Worm (Caenorhabditis elegans) whole organism, L2 larva: ENCODE data around the gene C16C10.9.
A peak's percentile ranks its signal among the peaks of the same experiment; 100 is the strongest.

Source experiments
- C34F6.9 ChIP-seq: fragments of 150-350 bp; optimal IDR thresholded peaks from 2 replicates; lab custom pipeline; 2014; ENCODE audit warnings: missing biosample characterization, missing genetic modification characterization
- F13H6.1 ChIP-seq: sonication (generic microtip); optimal IDR thresholded peaks from 2 replicates; lab custom pipeline; 2016; ENCODE audit warnings: missing genetic modification characterization, missing compliant biosample characterization
- R02D3.7 ChIP-seq: fragments of 150-350 bp; optimal IDR thresholded peaks from 2 replicates; lab custom pipeline; 2014; ENCODE audit warnings: missing biosample characterization, missing genetic modification characterization
- Y55F3AM.14 ChIP-seq: fragments of 200-800 bp; sonication (Bioruptor generic); optimal IDR thresholded peaks from 2 replicates; lab custom pipeline; 2018; ENCODE audit warnings: mild to moderate bottlenecking, missing genetic modification characterization, missing compliant biosample characterization
- ZK546.5 ChIP-seq: sonication (generic microtip); optimal IDR thresholded peaks from 2 replicates; lab custom pipeline; 2017; ENCODE audit warnings: missing biosample characterization, missing genetic modification characterization
- aly-2 ChIP-seq: fragments of 150-350 bp; optimal IDR thresholded peaks from 2 replicates; lab custom pipeline; 2014; ENCODE audit warnings: missing biosample characterization, missing genetic modification characterization
- ama-1 ChIP-seq: fragments of 150-350 bp; optimal IDR thresholded peaks from 2 replicates; lab custom pipeline; 2018; ENCODE audit warnings: inconsistent platforms
- blmp-1 ChIP-seq: sonication (generic microtip); optimal IDR thresholded peaks from 2 replicates; lab custom pipeline; 2017; ENCODE audit warnings: missing genetic modification characterization, mild to moderate bottlenecking, missing compliant biosample characterization, antibody characterized with exemption, moderate library complexity; ENCODE audit not compliant: insufficient read depth
- ceh-16 ChIP-seq: fragments of 150-350 bp; optimal IDR thresholded peaks from 2 replicates; lab custom pipeline; 2014; ENCODE audit warnings: missing biosample characterization, missing genetic modification characterization
- ceh-82 ChIP-seq: fragments of 150-350 bp; optimal IDR thresholded peaks from 2 replicates; lab custom pipeline; 2014; ENCODE audit warnings: missing biosample characterization, missing genetic modification characterization
- crh-2 ChIP-seq: sonication (generic microtip); optimal IDR thresholded peaks from 2 replicates; lab custom pipeline; 2017; ENCODE audit warnings: missing biosample characterization, missing genetic modification characterization
- dmd-4 ChIP-seq: sonication (generic microtip); optimal IDR thresholded peaks from 2 replicates; lab custom pipeline; 2017; ENCODE audit warnings: missing biosample characterization, missing genetic modification characterization
- elt-1 ChIP-seq: fragments of 150-350 bp; optimal IDR thresholded peaks from 2 replicates; lab custom pipeline; 2014; ENCODE audit warnings: missing biosample characterization, missing genetic modification characterization
- elt-3 ChIP-seq: sonication (generic microtip); optimal IDR thresholded peaks from 2 replicates; lab custom pipeline; 2017; ENCODE audit warnings: missing biosample characterization, missing genetic modification characterization
- fos-1 ChIP-seq: fragments of 150-350 bp; optimal IDR thresholded peaks from 2 replicates; lab custom pipeline; 2014; ENCODE audit warnings: missing biosample characterization, missing genetic modification characterization
- gmeb-1 ChIP-seq: fragments of 150-350 bp; optimal IDR thresholded peaks from 2 replicates; lab custom pipeline; 2014; ENCODE audit warnings: missing biosample characterization, missing genetic modification characterization
- lin-11 ChIP-seq: fragments of 150-350 bp; sonication (generic microtip); optimal IDR thresholded peaks from 2 replicates; lab custom pipeline; 2014; ENCODE audit warnings: missing biosample characterization, missing genetic modification characterization, inconsistent platforms, mixed read lengths
- lin-13 ChIP-seq: fragments of 150-350 bp; optimal IDR thresholded peaks from 2 replicates; lab custom pipeline; 2014; ENCODE audit warnings: missing biosample characterization, missing genetic modification reagents, missing genetic modification characterization
- lsy-2 ChIP-seq, 2 experiments: fragments of 150-350 bp in 1 of 2; sonication (generic microtip) in 1 of 2; optimal IDR thresholded peaks; 2 replicates each; lab custom pipeline; 2014 to 2017; ENCODE audit warnings: missing biosample characterization in 2 of 2, missing genetic modification characterization in 2 of 2
- mab-5 ChIP-seq: fragments of 150-350 bp; optimal IDR thresholded peaks from 2 replicates; lab custom pipeline; 2014; ENCODE audit warnings: missing biosample characterization, missing genetic modification characterization
- mbf-1 ChIP-seq: sonication (generic microtip); optimal IDR thresholded peaks from 2 replicates; lab custom pipeline; 2017; ENCODE audit warnings: missing biosample characterization, missing genetic modification characterization
- mdl-1 ChIP-seq, 2 experiments: fragments of 150-350 bp in 1 of 2; sonication (generic microtip) in 1 of 2; optimal IDR thresholded peaks; 2 replicates each; lab custom pipeline; 2017; ENCODE audit warnings: missing biosample characterization in 2 of 2, missing genetic modification characterization in 2 of 2
- nhr-10 ChIP-seq: sonication (generic microtip); optimal IDR thresholded peaks from 2 replicates; lab custom pipeline; 2017; ENCODE audit warnings: missing biosample characterization, missing genetic modification characterization
- nhr-12 ChIP-seq: fragments of 150-350 bp; optimal IDR thresholded peaks from 2 replicates; lab custom pipeline; 2014; ENCODE audit warnings: missing biosample characterization, missing genetic modification characterization
- nhr-129 ChIP-seq: fragments of 150-350 bp; optimal IDR thresholded peaks from 2 replicates; lab custom pipeline; 2014; ENCODE audit warnings: missing biosample characterization, missing genetic modification characterization
- nhr-21 ChIP-seq: fragments of 150-350 bp; optimal IDR thresholded peaks from 2 replicates; lab custom pipeline; 2014; ENCODE audit warnings: missing biosample characterization, missing genetic modification characterization
- nhr-25 ChIP-seq: fragments of 150-350 bp; sonication (generic microtip); optimal IDR thresholded peaks from 3 replicates; lab custom pipeline; 2014; ENCODE audit warnings: missing biosample characterization, missing genetic modification characterization
- nhr-6 ChIP-seq: fragments of 150-350 bp; optimal IDR thresholded peaks from 2 replicates; lab custom pipeline; 2014; ENCODE audit warnings: missing biosample characterization, missing genetic modification characterization
- skn-1 ChIP-seq: sonication (generic microtip); optimal IDR thresholded peaks from 2 replicates; lab custom pipeline; 2017; ENCODE audit warnings: missing biosample characterization, missing genetic modification characterization
- sma-3 ChIP-seq: sonication (generic microtip); optimal IDR thresholded peaks from 2 replicates; lab custom pipeline; 2016; ENCODE audit warnings: missing genetic modification reagents, missing genetic modification characterization, missing compliant biosample characterization
- sma-9 ChIP-seq, 2 experiments: fragments of 150-350 bp in 1 of 2; sonication (generic microtip) in 1 of 2; optimal IDR thresholded peaks; 2 replicates each; lab custom pipeline; 2014 to 2016; ENCODE audit warnings: missing genetic modification characterization in 2 of 2, mild to moderate bottlenecking in 1 of 2, missing biosample characterization in 1 of 2, missing compliant biosample characterization in 1 of 2, missing genetic modification reagents in 1 of 2, moderate library complexity in 1 of 2
- unc-39 ChIP-seq: fragments of 150-350 bp; optimal IDR thresholded peaks from 2 replicates; lab custom pipeline; 2014; ENCODE audit warnings: missing biosample characterization, missing genetic modification characterization
- unc-55 ChIP-seq: fragments of 150-350 bp; sonication (generic microtip); optimal IDR thresholded peaks from 3 replicates; lab custom pipeline; 2014; ENCODE audit warnings: missing biosample characterization, missing genetic modification reagents, missing genetic modification characterization
- zag-1 ChIP-seq: fragments of 150-350 bp; optimal IDR thresholded peaks from 2 replicates; lab custom pipeline; 2014; ENCODE audit warnings: missing biosample characterization, missing genetic modification characterization
- ztf-1 ChIP-seq: fragments of 200-800 bp; sonication (Bioruptor generic); conservative IDR thresholded peaks from 2 replicates; pipeline ENCODE4 v1.3.6; 2022; ENCODE audit warnings: missing genetic modification characterization, missing compliant biosample characterization
- ztf-4 ChIP-seq: fragments of 150-350 bp; optimal IDR thresholded peaks from 2 replicates; lab custom pipeline; 2014; ENCODE audit warnings: missing biosample characterization, missing genetic modification characterization

Gene C16C10.9

DNA sequence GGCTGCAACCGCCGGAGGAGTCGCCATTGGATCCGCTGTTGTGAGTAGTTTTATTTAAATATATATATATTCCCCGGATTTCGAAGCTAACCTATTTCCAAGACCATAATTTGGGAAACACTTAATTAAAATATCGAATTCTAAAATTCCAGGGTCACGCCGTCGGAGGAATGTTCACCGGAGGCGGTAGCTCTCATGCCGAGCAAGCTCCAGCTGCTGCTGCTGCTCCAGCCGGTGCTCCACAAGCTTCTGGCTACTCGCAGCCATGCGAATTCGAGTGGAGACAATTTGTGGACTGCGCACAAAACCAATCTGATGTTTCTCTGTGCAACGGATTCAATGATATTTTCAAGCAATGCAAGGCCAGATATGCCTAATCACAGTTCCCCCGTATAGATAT, 4.9 kb downstream of the C16C10.9 start:
- TF ChIP-seq R02D3.7 (tag; lab: Kevin White, UChicago) (no peak), unc-39 (no peak), nhr-25 (tag; lab: Kevin White, UChicago) (no peak)

- TF ChIP-seq Y55F3AM.14 = no peak
- no peak for TF ChIP-seq C34F6.9 (tag; lab: Kevin White, UChicago)
- TF ChIP-seq ztf-4 (tag; lab: Kevin White, UChicago) = no peak
- peak; percentile 7 for TF ChIP-seq sma-9 (GFP tag; optimal IDR thresholded peaks at IDR 0.05; lab: Kevin White, UChicago)
- no peak for TF ChIP-seq sma-9 (tag; optimal IDR thresholded peaks at IDR 0.05; lab: Kevin White, UChicago)
- peak in 1 of 2 experiments; percentile 39 for TF ChIP-seq lsy-2 (tag; optimal IDR thresholded peaks at IDR 0.05; lab: Kevin White, UChicago)
- no peak for TF ChIP-seq ceh-16
These were observed 5.6 kb downstream of the C16C10.9 start, which contains the start of the genes wht-3 and har-1 for ce11 chrIII:4151548-4152104. TSS of gene wht-3 (minus strand) at chrIII:4151598. TSS of gene har-1 (plus strand) at chrIII:4152054.

DNA sequence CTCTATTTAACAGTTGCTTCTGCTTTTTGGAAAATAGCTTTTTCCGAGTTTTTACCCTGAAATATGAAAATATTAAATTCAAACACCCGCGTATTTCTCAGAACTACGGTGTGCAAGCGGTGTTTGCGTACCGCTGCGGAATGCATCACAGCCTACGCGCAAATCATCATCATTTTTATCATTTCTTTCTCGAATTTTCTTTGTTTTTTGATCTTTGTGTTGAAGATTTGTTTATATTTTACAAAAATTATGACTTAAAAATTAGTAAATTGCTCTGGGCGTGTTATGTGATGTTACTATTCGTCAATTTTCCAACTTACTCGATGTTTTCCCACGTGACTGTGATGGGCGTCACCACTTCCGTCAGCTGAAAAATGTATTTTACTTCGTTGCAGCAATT, 6.3 kb downstream of the C16C10.9 start:
- no peak for TF ChIP-seq elt-3 (tag; lab: Kevin White, UChicago)
- no peak for TF ChIP-seq nhr-6 (tag; lab: Kevin White, UChicago)
- no peak for TF ChIP-seq nhr-12 (tag; lab: Kevin White, UChicago)
- TF ChIP-seq fos-1 (tag; lab: Kevin White, UChicago) = peak; percentile 68
- TF ChIP-seq nhr-21 = peak; percentile 52
- TF ChIP-seq lin-11 (tag; lab: Kevin White, UChicago) = peak; percentile 54
- peak; percentile 73 for TF ChIP-seq sma-9 (GFP tag; optimal IDR thresholded peaks at IDR 0.05; lab: Kevin White, UChicago)
- no peak for TF ChIP-seq sma-9 (tag; optimal IDR thresholded peaks at IDR 0.05; lab: Kevin White, UChicago)
- TF ChIP-seq R02D3.7 (tag; lab: Kevin White, UChicago) = no peak
- TF ChIP-seq ztf-4 (tag; lab: Kevin White, UChicago) = peak; percentile 3
- TF ChIP-seq crh-2 (tag; lab: Kevin White, UChicago) = peak; percentile 74
- no peak for TF ChIP-seq unc-39
- peak; percentile 56 for TF ChIP-seq ama-1 (lab: Kevin White, UChicago)
- peak; percentile 83 for TF ChIP-seq C34F6.9 (tag; lab: Kevin White, UChicago)
- peak; percentile 72 for TF ChIP-seq nhr-129 (tag; lab: Kevin White, UChicago)
- no peak for TF ChIP-seq skn-1
- TF ChIP-seq elt-1 (tag; lab: Kevin White, UChicago) = no peak
- peak in 1 of 2 experiments; percentile 4 for TF ChIP-seq mdl-1 (tag; optimal IDR thresholded peaks at IDR 0.05; lab: Kevin White, UChicago)
- TF ChIP-seq ceh-82 = no peak
- TF ChIP-seq lsy-2 (tag; optimal IDR thresholded peaks at IDR 0.05; lab: Kevin White, UChicago) = peak; percentile 93 to 99
- TF ChIP-seq sma-3 (GFP tag; lab: Kevin White, UChicago) = peak; percentile 77
- TF ChIP-seq lin-13 (GFP tag; lab: Kevin White, UChicago) = peak; percentile 61
- TF ChIP-seq blmp-1 (tag; lab: Kevin White, UChicago) = peak; percentile 32
- TF ChIP-seq F13H6.1 (tag; lab: Kevin White, UChicago) = peak; percentile 40
- TF ChIP-seq nhr-10 = no peak
- no peak for TF ChIP-seq mbf-1 (tag; lab: Kevin White, UChicago)
- peak; percentile 1 for TF ChIP-seq mab-5 (tag; lab: Kevin White, UChicago)
- peak; percentile 88 for TF ChIP-seq unc-55 (GFP tag; lab: Kevin White, UChicago)
- peak; percentile 96 for TF ChIP-seq gmeb-1 (tag; lab: Kevin White, UChicago)
- TF ChIP-seq ztf-1 (GFP tag; lab: Robert Waterston, UW) = no peak
- TF ChIP-seq, all 48 proteins: peak for 18

ce11 chrIII:4143170-4143569, 14.0 kb downstream of the C16C10.9 start:
- TF ChIP-seq nhr-6 (tag; lab: Kevin White, UChicago) = no peak
- no peak for TF ChIP-seq elt-1 (tag; lab: Kevin White, UChicago)
- no peak for TF ChIP-seq nhr-129 (tag; lab: Kevin White, UChicago)
- TF ChIP-seq zag-1 (tag; lab: Kevin White, UChicago) = no peak

ce11 chrIII:4137180-4137579, 20.0 kb downstream of the C16C10.9 start:
- TF ChIP-seq dmd-4 (tag; lab: Kevin White, UChicago) (no peak), unc-55 (GFP tag; lab: Kevin White, UChicago) (peak; percentile 51), ceh-82 (no peak), fos-1 (tag; lab: Kevin White, UChicago) (no peak), ztf-4 (tag; lab: Kevin White, UChicago) (no peak), nhr-10 (no peak), ZK546.5 (tag; lab: Kevin White, UChicago) (no peak), aly-2 (no peak)
